Worm (Caenorhabditis elegans): ENCODE data around the gene K02E11.6.

- no peak for TF ChIP-seq unc-62 (GFP tag; optimal IDR thresholded peaks at IDR 0.05)
- no peak for TF ChIP-seq chd-7 (tag; optimal IDR thresholded peaks at IDR 0.05)
- TF ChIP-seq die-1 (tag; optimal IDR thresholded peaks at IDR 0.05): no peak
- TF ChIP-seq ceh-79 (tag; optimal IDR thresholded peaks at IDR 0.05): no peak
- TF ChIP-seq mes-4 (tag; optimal IDR thresholded peaks at IDR 0.05): no peak
- no peak for TF ChIP-seq pha-4 (tag; optimal IDR thresholded peaks at IDR 0.05)
- TF ChIP-seq C06A6.2 (GFP tag; conservative IDR thresholded peaks at IDR 0.05): no peak
- no peak for TF ChIP-seq bed-1 (GFP tag; IDR thresholded peaks at IDR 0.05)
- no peak for TF ChIP-seq sea-2 (GFP tag; IDR thresholded peaks at IDR 0.05)
- TF ChIP-seq nhr-120 (GFP tag; IDR thresholded peaks at IDR 0.05): no peak
- no peak for TF ChIP-seq akir-1 (GFP tag; optimal IDR thresholded peaks at IDR 0.05)
- no peak for TF ChIP-seq snpc-4 (GFP tag; optimal IDR thresholded peaks at IDR 0.05)
- no peak for TF ChIP-seq snpc-4 (tag; optimal IDR thresholded peaks at IDR 0.05)
- TF ChIP-seq F55B11.4 (tag; optimal IDR thresholded peaks at IDR 0.05; ENCODE audit: borderline replicate concordance, insufficient read depth): no peak
- no peak for TF ChIP-seq T26A5.8 (tag; optimal IDR thresholded peaks at IDR 0.05)
Measured at ce11 chrV:14301076-14301475, 52.5 kb downstream of the K02E11.6 start, which contains the start of gene F14D7.6.
